Worm (Caenorhabditis elegans) whole organism, early embryonic: ENCODE data around the gene Y51A2A.5.

Experiments used
- B0310.2 ChIP-seq: sonication (generic microtip); optimal IDR thresholded peaks from 2 replicates; lab custom pipeline; 2016; ENCODE audit warnings: mild to moderate bottlenecking, missing genetic modification characterization, missing compliant biosample characterization
- F13C5.2 ChIP-seq: sonication (generic microtip); optimal IDR thresholded peaks from 2 replicates; lab custom pipeline; 2017; ENCODE audit warnings: mild to moderate bottlenecking, missing genetic modification characterization, inconsistent platforms, missing compliant biosample characterization
- aly-1 ChIP-seq: sonication (generic microtip); optimal IDR thresholded peaks from 2 replicates; lab custom pipeline; 2016; ENCODE audit warnings: missing genetic modification characterization, missing compliant biosample characterization
- ama-1 ChIP-seq: fragments of 150-350 bp; optimal IDR thresholded peaks from 2 replicates; lab custom pipeline; 2014
- ceh-13 ChIP-seq: fragments of 200-800 bp; sonication (Bioruptor generic); optimal IDR thresholded peaks from 2 replicates; lab custom pipeline; 2018; ENCODE audit warnings: mild to moderate bottlenecking, missing genetic modification characterization, missing compliant biosample characterization
- ceh-36 ChIP-seq: sonication (generic microtip); optimal IDR thresholded peaks from 2 replicates; lab custom pipeline; 2016; ENCODE audit warnings: missing genetic modification characterization, inconsistent platforms, missing compliant biosample characterization
- ets-7 ChIP-seq: sonication (generic microtip); optimal IDR thresholded peaks from 2 replicates; lab custom pipeline; 2016; ENCODE audit warnings: missing genotype, missing genetic modification characterization, missing compliant biosample characterization
- flt-1 ChIP-seq: fragments of 200-800 bp; sonication (Bioruptor generic); IDR thresholded peaks from 2 replicates; pipeline ENCODE4 v1.3.6; 2022; ENCODE audit warnings: missing genetic modification characterization, missing compliant biosample characterization
- hmbx-1 ChIP-seq: sonication (generic microtip); optimal IDR thresholded peaks from 2 replicates; lab custom pipeline; 2016; ENCODE audit warnings: mild to moderate bottlenecking, missing genetic modification characterization, missing compliant biosample characterization
- hmg-4 ChIP-seq: fragments of 200-800 bp; sonication (Bioruptor generic); optimal IDR thresholded peaks from 2 replicates; lab custom pipeline; 2018; ENCODE audit warnings: mild to moderate bottlenecking, missing genetic modification characterization, missing compliant biosample characterization
- hnd-1 ChIP-seq: sonication (generic microtip); optimal IDR thresholded peaks from 2 replicates; lab custom pipeline; 2016; ENCODE audit warnings: missing genetic modification characterization, missing compliant biosample characterization
- pes-1 ChIP-seq: fragments of 200-800 bp; sonication (Bioruptor generic); IDR thresholded peaks from 2 replicates; pipeline ENCODE4 v1.3.6; 2022; ENCODE audit warnings: missing genetic modification reagents, missing genetic modification characterization, missing compliant biosample characterization
- scrt-1 ChIP-seq: fragments of 200-800 bp; sonication (Bioruptor generic); IDR thresholded peaks from 2 replicates; pipeline ENCODE4 v1.3.6; 2022; ENCODE audit warnings: missing genetic modification characterization, missing compliant biosample characterization
- sea-1 ChIP-seq: fragments of 200-800 bp; sonication (Bioruptor generic); conservative IDR thresholded peaks from 2 replicates; pipeline ENCODE4 v1.3.6; 2022; ENCODE audit warnings: missing genetic modification characterization, missing compliant biosample characterization
- tbx-11 ChIP-seq: fragments of 200-800 bp; sonication (Bioruptor generic); IDR thresholded peaks from 2 replicates; pipeline ENCODE4 v1.3.6; 2022; ENCODE audit warnings: missing genetic modification characterization, missing compliant biosample characterization
- tbx-37 ChIP-seq: fragments of 200-800 bp; sonication (Bioruptor generic); conservative IDR thresholded peaks from 2 replicates; pipeline ENCODE4 v1.3.6; 2022; ENCODE audit warnings: missing genetic modification reagents, missing genetic modification characterization, missing compliant biosample characterization
- tra-4 ChIP-seq: sonication (generic microtip); optimal IDR thresholded peaks from 2 replicates; lab custom pipeline; 2017; ENCODE audit warnings: missing genetic modification characterization, missing compliant biosample characterization

The Y51A2A.5 gene

ce11 chrV:18323231-18323630 is 24.6 kb downstream of the Y51A2A.5 start, which contains the start of gene B0462.5:
Gene B0462.5, minus strand, starts transcription at chrV:18323331.
- TF ChIP-seq sea-1 (GFP tag; lab: Robert Waterston, UW) (no peak), F13C5.2 (tag; lab: Kevin White, UChicago) (no peak), tbx-11 (GFP tag; lab: Robert Waterston, UW) (no peak), tbx-37 (no peak), hmbx-1 (no peak), ets-7 (tag; lab: Kevin White, UChicago) (no peak), B0310.2 (no peak), ama-1 (lab: Kevin White, UChicago) (no peak), hnd-1 (tag; lab: Kevin White, UChicago) (no peak), scrt-1 (GFP tag; lab: Robert Waterston, UW) (no peak), tra-4 (tag; lab: Kevin White, UChicago) (no peak)

ce11 chrV:18324525-18324924 is 25.9 kb downstream of the Y51A2A.5 start:
- TF ChIP-seq ets-7 (tag; lab: Kevin White, UChicago) = no peak
- TF ChIP-seq ceh-36 (tag; lab: Kevin White, UChicago) = no peak
- TF ChIP-seq ama-1 (lab: Kevin White, UChicago) = no peak
- TF ChIP-seq flt-1 (GFP tag; lab: Robert Waterston, UW) = no peak
- TF ChIP-seq ceh-13 (GFP tag; lab: Kevin White, UChicago) = no peak

DNA sequence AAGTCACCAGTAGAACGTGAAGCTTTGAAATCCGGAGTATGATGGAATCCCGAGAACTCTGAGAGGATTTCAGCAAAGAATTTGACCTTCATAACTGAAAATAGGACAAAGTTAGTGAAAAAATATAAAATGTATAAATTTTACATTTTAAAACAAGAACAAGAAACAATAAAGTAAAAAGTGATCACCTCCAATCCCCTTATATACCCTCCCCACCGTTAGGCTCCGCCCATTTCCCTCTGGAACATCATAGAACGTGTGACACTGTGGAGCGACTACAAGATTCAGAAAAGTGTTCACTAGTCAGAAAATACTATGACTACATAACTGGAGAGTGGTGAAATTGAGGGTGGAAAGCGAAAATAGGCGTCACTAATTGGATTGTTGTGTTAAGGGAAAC is 32.5 kb downstream of the Y51A2A.5 start, which contains the start of gene B0462.4:
Gene B0462.4, minus strand, starts transcription at position 101 of the 400 bp plus-strand sequence.
- TF ChIP-seq tbx-37 (no peak), pes-1 (GFP tag; lab: Robert Waterston, UW) (no peak), ceh-36 (tag; lab: Kevin White, UChicago) (no peak), ceh-13 (GFP tag; lab: Kevin White, UChicago) (no peak), ets-7 (tag; lab: Kevin White, UChicago) (no peak)

DNA sequence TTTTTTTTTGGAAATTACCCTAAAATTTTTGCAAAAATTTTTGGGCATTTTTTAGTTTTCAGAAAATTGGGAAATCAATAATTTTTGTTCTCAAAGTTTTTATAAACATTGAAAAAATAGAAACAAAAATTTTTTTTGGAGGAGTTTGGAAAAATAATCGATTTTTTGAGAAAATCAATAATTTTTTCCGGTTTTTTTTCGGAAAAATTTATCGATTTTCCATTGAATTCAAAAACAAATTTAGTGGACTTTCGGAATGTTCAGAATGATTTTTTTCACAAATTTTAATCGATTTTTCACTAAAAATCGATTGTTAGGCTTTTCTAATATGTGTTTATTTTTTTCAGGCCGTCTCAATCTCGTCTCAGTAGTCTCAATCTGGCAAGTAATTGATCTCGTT is 39.0 kb downstream of the Y51A2A.5 start:
- no peak for TF ChIP-seq hnd-1 (tag; lab: Kevin White, UChicago)
- TF ChIP-seq aly-1 (tag; lab: Kevin White, UChicago) = no peak
- TF ChIP-seq ceh-13 (GFP tag; lab: Kevin White, UChicago) = no peak
- TF ChIP-seq sea-1 (GFP tag; lab: Robert Waterston, UW) = no peak
- TF ChIP-seq hmbx-1 = no peak
- TF ChIP-seq ceh-36 (tag; lab: Kevin White, UChicago) = no peak
- TF ChIP-seq B0310.2 = no peak
- no peak for TF ChIP-seq tbx-37
- TF ChIP-seq hmg-4 (GFP tag; lab: Kevin White, UChicago) = no peak
- no peak for TF ChIP-seq ets-7 (tag; lab: Kevin White, UChicago)
- TF ChIP-seq tbx-11 (GFP tag; lab: Robert Waterston, UW) = no peak
- no peak for TF ChIP-seq tra-4 (tag; lab: Kevin White, UChicago)
- TF ChIP-seq flt-1 (GFP tag; lab: Robert Waterston, UW) = no peak
- no peak for TF ChIP-seq pes-1 (GFP tag; lab: Robert Waterston, UW)
- TF ChIP-seq ama-1 (lab: Kevin White, UChicago) = no peak
- no peak for TF ChIP-seq scrt-1 (GFP tag; lab: Robert Waterston, UW)
- TF ChIP-seq F13C5.2 (tag; lab: Kevin White, UChicago) = no peak

ce11 chrV:18339807-18340206 is 41.2 kb downstream of the Y51A2A.5 start, which contains the start of gene C08E8.10:
Gene C08E8.10, minus strand, starts transcription at chrV:18339907.
- TF ChIP-seq hnd-1 (tag; lab: Kevin White, UChicago) (no peak), tbx-11 (GFP tag; lab: Robert Waterston, UW) (no peak), ama-1 (lab: Kevin White, UChicago) (no peak), hmg-4 (GFP tag; lab: Kevin White, UChicago) (no peak), tra-4 (tag; lab: Kevin White, UChicago) (no peak), aly-1 (tag; lab: Kevin White, UChicago) (no peak), pes-1 (GFP tag; lab: Robert Waterston, UW) (no peak), F13C5.2 (tag; lab: Kevin White, UChicago) (no peak), B0310.2 (no peak), flt-1 (GFP tag; lab: Robert Waterston, UW) (no peak), ceh-13 (GFP tag; lab: Kevin White, UChicago) (no peak), hmbx-1 (no peak), tbx-37 (no peak), ets-7 (tag; lab: Kevin White, UChicago) (no peak), scrt-1 (GFP tag; lab: Robert Waterston, UW) (no peak)

DNA sequence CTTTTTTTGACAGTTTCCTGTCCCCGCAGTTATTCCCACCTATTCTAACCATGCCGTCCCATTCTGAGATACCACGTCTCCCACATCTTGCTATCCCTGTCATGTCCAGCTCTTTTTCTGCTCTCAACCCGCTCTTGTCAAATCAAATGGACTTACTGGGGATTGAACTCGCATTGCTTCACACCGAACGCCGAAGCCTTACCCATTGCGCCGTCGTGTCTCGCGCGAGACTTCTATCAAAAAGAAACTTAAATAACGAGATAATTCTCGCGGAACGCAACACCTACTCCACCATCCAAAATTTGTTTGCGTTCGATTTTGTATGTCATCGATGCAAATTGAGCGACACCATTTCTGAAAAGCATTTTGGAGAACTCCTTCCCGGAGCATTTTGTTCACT is 45.6 kb downstream of the Y51A2A.5 start:
- TF ChIP-seq F13C5.2 (tag; lab: Kevin White, UChicago) (no peak), tbx-11 (GFP tag; lab: Robert Waterston, UW) (no peak), sea-1 (GFP tag; lab: Robert Waterston, UW) (no peak), aly-1 (tag; lab: Kevin White, UChicago) (no peak), hmbx-1 (no peak), hnd-1 (tag; lab: Kevin White, UChicago) (no peak), ceh-36 (tag; lab: Kevin White, UChicago) (no peak), pes-1 (GFP tag; lab: Robert Waterston, UW) (no peak), ama-1 (lab: Kevin White, UChicago) (no peak), B0310.2 (no peak), hmg-4 (GFP tag; lab: Kevin White, UChicago) (no peak), flt-1 (GFP tag; lab: Robert Waterston, UW) (no peak), ceh-13 (GFP tag; lab: Kevin White, UChicago) (no peak), tra-4 (tag; lab: Kevin White, UChicago) (no peak), ets-7 (tag; lab: Kevin White, UChicago) (no peak)

DNA sequence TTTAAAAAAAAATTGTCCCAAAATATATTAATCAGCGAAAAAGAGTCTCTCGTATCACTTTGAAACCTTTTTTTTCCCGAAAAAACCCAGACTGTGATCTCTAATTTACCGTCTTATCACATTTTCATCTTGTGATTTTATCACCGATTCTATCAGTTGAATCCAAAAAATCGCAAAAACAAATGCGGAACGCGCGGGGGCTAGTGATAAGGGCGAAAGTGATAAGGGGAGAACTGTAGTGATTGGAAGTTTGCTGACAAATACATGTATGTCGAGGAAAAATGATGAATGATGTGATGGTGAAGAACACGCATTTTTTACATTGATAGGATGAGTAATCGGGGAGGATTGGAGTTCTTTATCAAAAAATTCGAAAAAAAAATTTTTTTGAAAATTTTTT is 47.5 kb downstream of the Y51A2A.5 start:
- no peak for TF ChIP-seq ets-7 (tag; lab: Kevin White, UChicago)
